Fruit fly (Drosophila melanogaster) whole organism, embryonic: ENCODE results near the gene CG15764.

Source experiments
- Abd-B ChIP-seq: fragments of 200-800 bp; sonication (Bioruptor generic); optimal IDR thresholded peaks from 2 replicates; lab custom pipeline; 2018; ENCODE audit warnings: missing biosample characterization, mild to moderate bottlenecking, missing genetic modification characterization, moderate library complexity
- BEAF-32 ChIP-seq: fragments of 200-800 bp; sonication (Bioruptor generic); optimal IDR thresholded peaks from 3 replicates; lab custom pipeline; 2017; ENCODE audit warnings: missing biosample characterization, missing genetic modification characterization, mild to moderate bottlenecking, moderate library complexity, missing genetic modification reagents
- CG12071 ChIP-seq: fragments of 200-800 bp; sonication (Bioruptor generic); optimal IDR thresholded peaks from 3 replicates; lab custom pipeline; 2018; ENCODE audit warnings: missing biosample characterization, mild to moderate bottlenecking, missing genetic modification characterization
- CG12219 ChIP-seq: fragments of 200-800 bp; sonication (Bioruptor generic); optimal IDR thresholded peaks from 3 replicates; lab custom pipeline; 2018; ENCODE audit warnings: missing biosample characterization, mild to moderate bottlenecking, missing genetic modification characterization
- CG12236 ChIP-seq: fragments of 200-800 bp; sonication (Bioruptor generic); optimal IDR thresholded peaks from 2 replicates; lab custom pipeline; 2016; ENCODE audit warnings: missing biosample characterization, missing genetic modification characterization
- CG1233 ChIP-seq: fragments of 200-800 bp; sonication (Bioruptor generic); optimal IDR thresholded peaks from 4 replicates; lab custom pipeline; 2018; ENCODE audit warnings: missing biosample characterization, mild to moderate bottlenecking, missing genetic modification characterization
- CG12744 ChIP-seq: fragments of 200-800 bp; sonication (Bioruptor generic); optimal IDR thresholded peaks from 2 replicates; lab custom pipeline; 2016; ENCODE audit warnings: missing biosample characterization, missing genetic modification characterization
- CG13287 ChIP-seq: fragments of 200-800 bp; sonication (Bioruptor generic); IDR thresholded peaks from 2 replicates; pipeline ENCODE4 v1.3.6; 2022; ENCODE audit warnings: missing biosample characterization, missing genetic modification characterization; ENCODE audit not compliant: partially characterized antibody
- CG13624 ChIP-seq: fragments of 200-800 bp; sonication (Bioruptor generic); optimal IDR thresholded peaks from 2 replicates; lab custom pipeline; 2016; ENCODE audit warnings: missing biosample characterization, missing genetic modification characterization
- CG15073 ChIP-seq: fragments of 200-800 bp; sonication (Bioruptor generic); optimal IDR thresholded peaks from 2 replicates; lab custom pipeline; 2016; ENCODE audit warnings: missing biosample characterization, missing genetic modification characterization
- CG15601 ChIP-seq: fragments of 200-800 bp; sonication (Bioruptor generic); optimal IDR thresholded peaks from 3 replicates; lab custom pipeline; 2019; ENCODE audit warnings: missing biosample characterization, mild to moderate bottlenecking, missing genetic modification characterization, moderate library complexity
- CG18011 ChIP-seq: fragments of 200-800 bp; sonication (Bioruptor generic); optimal IDR thresholded peaks from 2 replicates; lab custom pipeline; 2017; ENCODE audit warnings: missing biosample characterization, missing genetic modification characterization, mild to moderate bottlenecking, moderate library complexity, missing genotype
- CG1832 ChIP-seq: fragments of 200-800 bp; sonication (Bioruptor generic); optimal IDR thresholded peaks from 2 replicates; lab custom pipeline; 2017; ENCODE audit warnings: missing biosample characterization, mild to moderate bottlenecking, missing genetic modification characterization, inconsistent platforms
- CG18599 ChIP-seq: fragments of 200-800 bp; sonication (Bioruptor generic); optimal IDR thresholded peaks from 3 replicates; lab custom pipeline; 2017; ENCODE audit warnings: missing biosample characterization, missing genetic modification characterization, mild to moderate bottlenecking, moderate library complexity, missing genetic modification reagents
- CG30020 ChIP-seq: fragments of 200-800 bp; optimal IDR thresholded peaks from 2 replicates; lab custom pipeline; 2019; ENCODE audit warnings: missing biosample characterization, mild to moderate bottlenecking, missing genetic modification characterization, moderate library complexity
- CG3065 ChIP-seq: fragments of 200-800 bp; sonication (Bioruptor generic); optimal IDR thresholded peaks from 2 replicates; lab custom pipeline; 2016; ENCODE audit warnings: missing biosample characterization, missing genetic modification characterization
- CG34422 ChIP-seq: fragments of 200-800 bp; sonication (Bioruptor generic); IDR thresholded peaks from 3 replicates; pipeline ENCODE4 v1.3.6; 2022; ENCODE audit warnings: missing biosample characterization, missing genetic modification characterization
- CG4707 ChIP-seq: fragments of 200-800 bp; sonication (Bioruptor generic); optimal IDR thresholded peaks from 2 replicates; lab custom pipeline; 2018; ENCODE audit warnings: missing biosample characterization, mild to moderate bottlenecking, missing genetic modification characterization, moderate library complexity
- CG5245 ChIP-seq: fragments of 200-800 bp; sonication (Bioruptor generic); optimal IDR thresholded peaks from 3 replicates; lab custom pipeline; 2016; ENCODE audit warnings: missing biosample characterization, missing genetic modification characterization
- CG7556 ChIP-seq: fragments of 200-800 bp; sonication (Bioruptor generic); optimal IDR thresholded peaks from 2 replicates; lab custom pipeline; 2017; ENCODE audit warnings: missing biosample characterization, mild to moderate bottlenecking, missing genetic modification characterization
- CG7963 ChIP-seq: fragments of 200-800 bp; sonication (Bioruptor generic); IDR thresholded peaks from 3 replicates; pipeline ENCODE4 v1.3.6; 2022; ENCODE audit warnings: missing biosample characterization, missing genetic modification characterization; ENCODE audit not compliant: partially characterized antibody
- CG8359 ChIP-seq: fragments of 200-800 bp; sonication (Bioruptor generic); optimal IDR thresholded peaks from 2 replicates; lab custom pipeline; 2017; ENCODE audit warnings: missing biosample characterization, mild to moderate bottlenecking, missing genetic modification characterization, borderline replicate concordance
- D19B ChIP-seq: fragments of 200-800 bp; sonication (Bioruptor generic); optimal IDR thresholded peaks from 2 replicates; lab custom pipeline; 2017; ENCODE audit warnings: missing biosample characterization, mild to moderate bottlenecking, missing genetic modification characterization
- Deaf1 ChIP-seq: fragments of 200-800 bp; optimal IDR thresholded peaks from 3 replicates; lab custom pipeline; 2019; ENCODE audit warnings: missing biosample characterization, mild to moderate bottlenecking, missing genetic modification characterization, moderate library complexity
- Dfd ChIP-seq, 2 experiments: fragments of >200 bp; optimal IDR thresholded peaks; 2 replicates each; lab custom pipeline; 2017; ENCODE audit warnings: missing biosample characterization in 2 of 2, missing genetic modification characterization in 2 of 2
- Ets97D ChIP-seq: fragments of 200-800 bp; sonication (Bioruptor generic); optimal IDR thresholded peaks from 3 replicates; lab custom pipeline; 2016; ENCODE audit warnings: missing biosample characterization, missing genetic modification characterization
- HLHmδ ChIP-seq: fragments of 200-800 bp; sonication (Bioruptor generic); optimal IDR thresholded peaks from 2 replicates; lab custom pipeline; 2018; ENCODE audit warnings: missing biosample characterization, mild to moderate bottlenecking, missing genetic modification characterization, moderate library complexity
- Hand ChIP-seq: fragments of 200-800 bp; sonication (Bioruptor generic); optimal IDR thresholded peaks from 2 replicates; lab custom pipeline; 2017; ENCODE audit warnings: mild to moderate bottlenecking, missing biosample characterization, missing genetic modification reagents, missing genetic modification characterization
- Mes4 ChIP-seq: fragments of 200-800 bp; sonication (Bioruptor generic); optimal IDR thresholded peaks from 2 replicates; lab custom pipeline; 2016; ENCODE audit warnings: missing biosample characterization, missing genetic modification characterization
- Nf-YC ChIP-seq: fragments of 200-800 bp; optimal IDR thresholded peaks from 3 replicates; lab custom pipeline; 2019; ENCODE audit warnings: missing biosample characterization, mild to moderate bottlenecking, missing genetic modification characterization, moderate library complexity
- PHDP ChIP-seq: fragments of 200-800 bp; sonication (Bioruptor generic); optimal IDR thresholded peaks from 3 replicates; lab custom pipeline; 2018; ENCODE audit warnings: missing biosample characterization, mild to moderate bottlenecking, missing genetic modification characterization, moderate library complexity
- Poxn ChIP-seq: fragments of 200-800 bp; sonication (Bioruptor generic); IDR thresholded peaks from 2 replicates; pipeline ENCODE4 v1.3.6; 2022; ENCODE audit warnings: missing biosample characterization, missing genetic modification characterization
- Ravus ChIP-seq: fragments of 200-800 bp; sonication (Bioruptor generic); IDR thresholded peaks from 2 replicates; pipeline ENCODE4 v1.3.6; 2022; ENCODE audit warnings: missing biosample characterization, missing genetic modification characterization
- dati ChIP-seq: fragments of 200-800 bp; sonication (Bioruptor generic); IDR thresholded peaks from 2 replicates; pipeline ENCODE4 v1.3.6; 2022; ENCODE audit warnings: missing biosample characterization, missing genetic modification characterization
- ems ChIP-seq: fragments of 200-800 bp; sonication (Bioruptor generic); optimal IDR thresholded peaks from 3 replicates; lab custom pipeline; 2016; ENCODE audit warnings: missing biosample characterization, missing genetic modification characterization
- fd3F ChIP-seq: fragments of 200-800 bp; sonication (Bioruptor generic); optimal IDR thresholded peaks from 2 replicates; lab custom pipeline; 2018; ENCODE audit warnings: missing biosample characterization, mild to moderate bottlenecking, missing genetic modification characterization, moderate library complexity
- gro ChIP-seq: fragments of 200-800 bp; sonication (Bioruptor generic); optimal IDR thresholded peaks from 2 replicates; lab custom pipeline; 2016; ENCODE audit warnings: missing biosample characterization, missing genetic modification characterization
- h ChIP-seq: fragments of >200 bp; optimal IDR thresholded peaks from 2 replicates; lab custom pipeline; 2017
- ham ChIP-seq: fragments of 200-800 bp; sonication (Bioruptor generic); IDR thresholded peaks from 2 replicates; pipeline ENCODE4 v1.3.6; 2022; ENCODE audit warnings: missing biosample characterization, missing genetic modification characterization
- hth ChIP-seq: fragments of >200 bp; optimal IDR thresholded peaks from 2 replicates; lab custom pipeline; 2017; ENCODE audit warnings: inconsistent platforms
- knrl ChIP-seq: fragments of 200-800 bp; sonication (Bioruptor generic); IDR thresholded peaks from 3 replicates; pipeline ENCODE4 v1.3.6; 2022; ENCODE audit warnings: missing biosample characterization, missing genetic modification characterization; ENCODE audit not compliant: partially characterized antibody
- lola ChIP-seq, 3 experiments: fragments of >200 bp in 2 of 3; fragments of 200-800 bp in 1 of 3; sonication (Bioruptor generic) in 1 of 3; optimal IDR thresholded peaks; 2 replicates each; lab custom pipeline; 2017 to 2019; ENCODE audit warnings: missing biosample characterization in 3 of 3, missing genetic modification characterization in 3 of 3, mild to moderate bottlenecking in 1 of 3, moderate library complexity in 1 of 3
- mam ChIP-seq: fragments of 200-800 bp; sonication (Bioruptor generic); optimal IDR thresholded peaks from 3 replicates; lab custom pipeline; 2016; ENCODE audit warnings: missing biosample characterization, missing genetic modification characterization
- pnt ChIP-seq: fragments of 200-800 bp; sonication (Bioruptor generic); optimal IDR thresholded peaks from 3 replicates; lab custom pipeline; 2016; ENCODE audit warnings: missing biosample characterization, missing genetic modification characterization
- sens-2 ChIP-seq: fragments of 200-800 bp; sonication (Bioruptor generic); IDR thresholded peaks from 2 replicates; pipeline ENCODE4 v1.3.6; 2022; ENCODE audit warnings: missing biosample characterization, missing genetic modification characterization
- seq ChIP-seq: fragments of 200-800 bp; sonication (Bioruptor generic); IDR thresholded peaks from 2 replicates; pipeline ENCODE4 v1.3.6; 2022; ENCODE audit warnings: missing biosample characterization, missing genetic modification characterization
- sqz ChIP-seq: fragments of 200-800 bp; sonication (Bioruptor generic); optimal IDR thresholded peaks from 3 replicates; lab custom pipeline; 2018; ENCODE audit warnings: missing biosample characterization, mild to moderate bottlenecking, missing genetic modification characterization
- stwl ChIP-seq: fragments of 200-800 bp; sonication (Bioruptor generic); optimal IDR thresholded peaks from 3 replicates; lab custom pipeline; 2018; ENCODE audit warnings: missing biosample characterization, mild to moderate bottlenecking, missing genetic modification characterization, moderate library complexity
- toy ChIP-seq: fragments of 200-800 bp; sonication (Bioruptor generic); IDR thresholded peaks from 2 replicates; pipeline ENCODE4 v1.3.6; 2022; ENCODE audit warnings: missing biosample characterization, missing genetic modification characterization
- usp ChIP-seq: fragments of >200 bp; optimal IDR thresholded peaks from 2 replicates; lab custom pipeline; 2017; ENCODE audit warnings: missing biosample characterization, missing genetic modification characterization

Gene CG15764

dm6 chrX:5918499-5919126 lies 49.7 kb downstream of the CG15764 start (continued):
- peak in 1 of 3 experiments; percentile 95 for TF ChIP-seq lola (GFP tag; optimal IDR thresholded peaks at IDR 0.05; lab: Kevin White, UChicago)
- TF ChIP-seq Mes4 (GFP tag; lab: Kevin White, UChicago), result peak; percentile 97
- TF ChIP-seq fd3F (GFP tag; lab: Kevin White, UChicago), result peak; percentile 98
- no peak for TF ChIP-seq HLHmδ (GFP tag; lab: Kevin White, UChicago)
- TF ChIP-seq dati (GFP tag; lab: Robert Waterston, UW), result peak; percentile 98
- peak; percentile 98 for TF ChIP-seq CG7556
- peak; percentile 69 for TF ChIP-seq CG7963 (GFP tag; lab: Robert Waterston, UW)
- peak; percentile 87 for TF ChIP-seq CG15073 (GFP tag; lab: Kevin White, UChicago)
- TF ChIP-seq BEAF-32 (GFP tag; lab: Kevin White, UChicago), result peak; percentile 33
- peak; percentile 98 for TF ChIP-seq ems (GFP tag; lab: Kevin White, UChicago)
- peak; percentile 86 for TF ChIP-seq knrl (GFP tag; lab: Robert Waterston, UW)
- peak; percentile 77 for TF ChIP-seq CG13287
- TF ChIP-seq CG12236, result peak; percentile 100
- no peak for TF ChIP-seq hth (lab: Kevin White, UChicago)
- peak; percentile 50 for TF ChIP-seq stwl (tag; lab: Kevin White, UChicago)
- peak; percentile 98 for TF ChIP-seq CG1233
- TF ChIP-seq PHDP, result peak; percentile 98
- TF ChIP-seq Deaf1 (tag; lab: Kevin White, UChicago), result peak; percentile 85
- peak; percentile 82 for TF ChIP-seq CG30020
- peak; percentile 95 for TF ChIP-seq D19B (GFP tag; lab: Kevin White, UChicago)
- TF ChIP-seq Dfd (GFP tag; optimal IDR thresholded peaks at IDR 0.05; lab: Kevin White, UChicago), result peak in 1 of 2 experiments; percentile 54
- TF ChIP-seq sqz, result peak; percentile 99
- TF ChIP-seq Ets97D (GFP tag; lab: Kevin White, UChicago), result peak; percentile 92
- peak; percentile 98 for TF ChIP-seq CG12071 (GFP tag; lab: Kevin White, UChicago)
- TF ChIP-seq CG4707 (GFP tag; lab: Kevin White, UChicago), result peak; percentile 86
- TF ChIP-seq CG18599 (GFP tag; lab: Kevin White, UChicago), result peak; percentile 100
- peak; percentile 90 for TF ChIP-seq Nf-YC (tag; lab: Kevin White, UChicago)
- peak; percentile 96 for TF ChIP-seq CG3065 (GFP tag; lab: Kevin White, UChicago)
- TF ChIP-seq mam (GFP tag; lab: Kevin White, UChicago), result peak; percentile 100
- peak; percentile 98 for TF ChIP-seq Ravus
- TF ChIP-seq Abd-B (GFP tag; lab: Kevin White, UChicago), result peak; percentile 98
- TF ChIP-seq CG13624 (GFP tag; lab: Kevin White, UChicago), result peak; percentile 99
- peak; percentile 98 for TF ChIP-seq ham (GFP tag; lab: Robert Waterston, UW)
- TF ChIP-seq CG15601 (tag; lab: Kevin White, UChicago), result peak; percentile 96
- peak; percentile 99 for TF ChIP-seq CG34422
- peak; percentile 98 for TF ChIP-seq sens-2
- TF ChIP-seq usp (GFP tag; lab: Kevin White, UChicago), result no peak
- TF ChIP-seq CG12219 (GFP tag; lab: Kevin White, UChicago), result peak; percentile 98
- peak; percentile 90 for TF ChIP-seq CG18011 (GFP tag; lab: Kevin White, UChicago)
- peak; percentile 99 for TF ChIP-seq pnt (GFP tag; lab: Kevin White, UChicago)
- TF ChIP-seq gro (GFP tag; lab: Kevin White, UChicago), result peak; percentile 99
- TF ChIP-seq toy (GFP tag; lab: Robert Waterston, UW), result peak; percentile 99
- peak; percentile 99 for TF ChIP-seq seq
- peak; percentile 93 for TF ChIP-seq CG8359
- TF ChIP-seq h (lab: Kevin White, UChicago), result no peak
- peak; percentile 99 for TF ChIP-seq CG5245
- TF ChIP-seq CG12744, result peak; percentile 98
- TF ChIP-seq CG1832 (GFP tag; lab: Kevin White, UChicago), result no peak
- TF ChIP-seq Poxn (GFP tag; lab: Robert Waterston, UW), result peak; percentile 98
- peak; percentile 97 for TF ChIP-seq Hand
